Fruit fly (Drosophila melanogaster): ENCODE measurements around the gene Usf.

dm6 chrX:4596467-4597183 lies 48.0 kb upstream of the Usf start:
- no peak for TF ChIP-seq CG9948 (tag; optimal IDR thresholded peaks at IDR 0.05)
- TF ChIP-seq CG17806 (tag; optimal IDR thresholded peaks at IDR 0.05), result no peak
- TF ChIP-seq CG12605 (GFP tag; IDR thresholded peaks at IDR 0.05), result no peak
- no peak for TF ChIP-seq CG10348 (GFP tag; IDR thresholded peaks at IDR 0.05)
- TF ChIP-seq Pif1A (GFP tag; optimal IDR thresholded peaks at IDR 0.05), result peak; percentile 39
